Worm (Caenorhabditis elegans) whole organism, young adult: ENCODE measurements around the gene his-69.

ENCODE experiments used
- B0035.1 ChIP-seq: sonication (generic microtip); optimal IDR thresholded peaks from 2 replicates; lab custom pipeline; 2016; ENCODE audit warnings: missing genetic modification characterization, mild to moderate bottlenecking, missing compliant biosample characterization, missing genotype, missing genetic modification reagents
- efl-1 ChIP-seq: fragments of 150-350 bp; optimal IDR thresholded peaks from 2 replicates; lab custom pipeline; 2014; ENCODE audit warnings: missing biosample characterization, missing genetic modification reagents, missing genetic modification characterization
- hlh-26 ChIP-seq: fragments of 200-800 bp; sonication (Bioruptor generic); conservative IDR thresholded peaks from 2 replicates; pipeline ENCODE4 v1.3.6; 2022; ENCODE audit warnings: missing genetic modification reagents, missing genetic modification characterization, missing compliant biosample characterization

DNA sequence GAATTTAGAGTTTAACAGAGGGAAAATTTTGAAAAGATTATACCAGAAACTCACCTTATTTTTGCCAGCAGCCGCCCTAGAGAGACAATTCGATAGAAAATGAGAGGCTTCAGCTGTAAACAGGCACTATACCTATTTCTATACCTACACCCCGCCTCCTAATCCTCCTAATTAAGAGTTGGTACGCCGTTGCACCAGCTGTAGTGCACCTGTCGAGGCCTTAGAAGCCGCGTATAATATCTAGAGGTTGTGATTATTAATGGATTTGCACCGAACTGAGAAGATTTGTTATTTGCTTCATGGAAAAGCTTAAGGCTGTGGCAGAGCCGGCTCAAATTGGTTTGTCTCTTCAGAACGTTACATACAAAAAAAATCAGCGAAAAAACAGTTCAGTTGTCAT is 33.5 kb upstream of the his-69 start, which contains the start of gene C03C10.5:
- TF ChIP-seq B0035.1 (tag; lab: Kevin White, UChicago) (no peak), hlh-26 (GFP tag; lab: Robert Waterston, UW) (no peak), efl-1 (GFP tag; lab: Kevin White, UChicago) (no peak)
